Worm (Caenorhabditis elegans): ENCODE data around the gene nphp-2.
A peak's percentile ranks its signal among the peaks of the same experiment; 100 is the strongest.

The nphp-2 gene

DNA sequence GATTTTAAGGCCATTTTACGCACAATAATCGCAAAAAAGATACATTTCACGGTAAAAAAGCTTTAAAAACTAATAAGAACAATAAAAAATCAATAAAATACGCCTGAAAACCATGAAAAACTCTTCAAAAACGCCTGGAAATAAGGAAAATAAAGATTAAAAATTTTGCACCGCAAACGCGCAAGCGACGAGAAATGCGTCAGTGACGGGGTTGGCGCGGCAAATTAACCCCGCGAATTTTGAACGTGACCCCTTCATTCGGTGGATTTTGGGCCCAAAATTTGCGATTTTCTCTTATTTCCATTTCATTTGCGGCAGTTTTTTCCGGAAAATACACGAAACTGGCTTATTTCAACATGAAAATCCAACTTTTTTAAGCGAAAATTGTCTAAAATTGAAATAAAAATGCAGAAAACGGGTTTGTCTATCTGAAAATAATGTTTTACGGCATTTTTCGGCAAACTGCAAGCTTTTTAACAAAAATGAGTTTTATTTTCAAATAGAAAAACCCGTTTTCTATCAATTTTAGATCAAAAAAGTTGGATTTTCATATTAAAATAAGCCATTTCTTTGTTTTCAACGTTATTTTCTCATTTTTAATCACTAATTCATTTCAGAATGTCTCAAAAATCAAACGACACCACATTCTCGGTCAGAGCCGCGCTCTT lies 26.9 kb upstream of the nphp-2 start, which contains the start of gene knl-3 (continued):
- TF ChIP-seq nhr-237 (tag; optimal IDR thresholded peaks at IDR 0.05) (no peak), zfp-2 (tag; optimal IDR thresholded peaks at IDR 0.05) (peak; percentile 40), madf-5 (GFP tag; IDR thresholded peaks at IDR 0.05) (no peak), nhr-102 (tag; optimal IDR thresholded peaks at IDR 0.05) (peak; percentile 87), R02D3.7 (tag; optimal IDR thresholded peaks at IDR 0.05) (no peak), fkh-10 (GFP tag; optimal IDR thresholded peaks at IDR 0.05) (peak; percentile 68), ztf-7 (tag; optimal IDR thresholded peaks at IDR 0.05) (peak; percentile 70), rbr-2 (tag; optimal IDR thresholded peaks at IDR 0.05) (peak; percentile 87), lin-15B (tag; optimal IDR thresholded peaks at IDR 0.05) (peak; percentile 64), mxl-2 (GFP tag; conservative IDR thresholded peaks at IDR 0.05) (no peak), zip-11 (GFP tag; IDR thresholded peaks at IDR 0.05) (no peak), ztf-11 (tag; optimal IDR thresholded peaks at IDR 0.05) (no peak), aly-2 (tag; optimal IDR thresholded peaks at IDR 0.05) (no peak), T26A8.4 (GFP tag; IDR thresholded peaks at IDR 0.05) (peak; percentile 93), skn-1 (tag; optimal IDR thresholded peaks at IDR 0.05) (no peak), sdz-12 (GFP tag; optimal IDR thresholded peaks at IDR 0.05) (no peak), arid-1 (GFP tag; conservative IDR thresholded peaks at IDR 0.05) (peak; percentile 93), nhr-6 (tag; optimal IDR thresholded peaks at IDR 0.05) (peak; percentile 57), aha-1 (tag) (peak; percentile 46), F44E2.7 (GFP tag; IDR thresholded peaks at IDR 0.05) (no peak), nhr-41 (GFP tag; IDR thresholded peaks at IDR 0.05) (no peak), ceh-20 (GFP tag; IDR thresholded peaks at IDR 0.05) (peak; percentile 78), pqm-1 (tag; optimal IDR thresholded peaks at IDR 0.05) (no peak), zip-2 (tag; optimal IDR thresholded peaks at IDR 0.05) (peak; percentile 47), lir-3 (tag; optimal IDR thresholded peaks at IDR 0.05) (no peak), daf-16 (GFP tag; optimal IDR thresholded peaks at IDR 0.05) (peak in 1 of 2 experiments; percentile 45), daf-16 (tag; optimal IDR thresholded peaks at IDR 0.05) (peak; percentile 44), tra-1 (GFP tag; IDR thresholded peaks at IDR 0.05) (peak; percentile 54; the same call in 1 of the 2 replicates), spr-1 (tag; optimal IDR thresholded peaks at IDR 0.05) (peak; percentile 75), nhr-25 (tag; optimal IDR thresholded peaks at IDR 0.05; ENCODE audit: borderline replicate concordance, insufficient read depth) (peak; percentile 67), hif-1 (tag; optimal IDR thresholded peaks at IDR 0.05) (peak; percentile 0 to 66), daf-19 (GFP tag; conservative IDR thresholded peaks at IDR 0.05) (no peak), vab-7 (GFP tag; IDR thresholded peaks at IDR 0.05) (peak; percentile 76), hlh-11 (tag; optimal IDR thresholded peaks at IDR 0.05) (peak; percentile 81), ZK546.5 (tag; optimal IDR thresholded peaks at IDR 0.05) (no peak), ama-1 (optimal IDR thresholded peaks at IDR 0.05) (no peak), F37D6.2 (tag; optimal IDR thresholded peaks at IDR 0.05) (peak; percentile 60), lin-13 (GFP tag; optimal IDR thresholded peaks at IDR 0.05) (peak; percentile 87), lin-1 (GFP tag; IDR thresholded peaks at IDR 0.05) (peak; percentile 55; the same call in 1 of the 2 replicates), unc-130 (GFP tag; optimal IDR thresholded peaks at IDR 0.05) (peak; percentile 85), T20F7.1 (GFP tag; optimal IDR thresholded peaks at IDR 0.05) (no peak), lim-7 (GFP tag; IDR thresholded peaks at IDR 0.05) (no peak), mes-2 (tag; optimal IDR thresholded peaks at IDR 0.05; ENCODE audit: poor library complexity, severe bottlenecking) (peak; percentile 93), mep-1 (tag; optimal IDR thresholded peaks at IDR 0.05) (peak; percentile 92), hmg-1.1 (GFP tag; IDR thresholded peaks at IDR 0.05) (peak; percentile 91), saeg-2 (GFP tag; IDR thresholded peaks at IDR 0.05) (peak; percentile 78), ces-1 (GFP tag; optimal IDR thresholded peaks at IDR 0.05) (no peak), hlh-30 (tag; optimal IDR thresholded peaks at IDR 0.05; ENCODE audit: insufficient read depth) (peak; percentile 81), mdt-29 (GFP tag; IDR thresholded peaks at IDR 0.05) (peak; percentile 77; the same call in 1 of the 2 replicates), nhr-10 (tag; optimal IDR thresholded peaks at IDR 0.05) (no peak), lin-38 (GFP tag; IDR thresholded peaks at IDR 0.05) (peak; percentile 94)
